Worm (Caenorhabditis elegans) whole organism, L4 larva: ENCODE data around the gene acs-1.

Source experiments
- F26F4.8 ChIP-seq: fragments of 200-800 bp; sonication (Bioruptor generic); conservative IDR thresholded peaks from 2 replicates; pipeline ENCODE4 v1.3.6; 2022; ENCODE audit warnings: missing genetic modification characterization, missing compliant biosample characterization
- Y48G9A.11 ChIP-seq: fragments of 200-800 bp; sonication (Bioruptor generic); IDR thresholded peaks from 2 replicates; pipeline ENCODE4 v1.3.6; 2022; ENCODE audit warnings: missing genetic modification reagents, missing genetic modification characterization, missing compliant biosample characterization
- ZK546.5 ChIP-seq, 2 experiments: sonication (generic microtip); optimal IDR thresholded peaks; 2 replicates each; lab custom pipeline; 2017; ENCODE audit warnings: missing biosample characterization in 2 of 2, missing genetic modification characterization in 2 of 2
- aly-2 ChIP-seq: sonication (generic microtip); optimal IDR thresholded peaks from 2 replicates; lab custom pipeline; 2018; ENCODE audit warnings: missing biosample characterization, missing genetic modification characterization
- ctbp-1 ChIP-seq: fragments of 200-800 bp; sonication (Bioruptor generic); IDR thresholded peaks from 2 replicates; pipeline ENCODE4 v1.3.6; 2022; ENCODE audit warnings: missing genetic modification reagents, missing genetic modification characterization, missing compliant biosample characterization
- dmd-9 ChIP-seq: fragments of 200-800 bp; sonication (Bioruptor generic); IDR thresholded peaks from 2 replicates; pipeline ENCODE4 v1.3.6; 2022; ENCODE audit warnings: missing genetic modification reagents, missing genetic modification characterization, missing compliant biosample characterization
- egl-27 ChIP-seq: sonication (generic microtip); optimal IDR thresholded peaks from 3 replicates; lab custom pipeline; 2017; ENCODE audit warnings: missing biosample characterization, missing genetic modification reagents, missing genetic modification characterization
- fos-1 ChIP-seq: fragments of 150-350 bp; optimal IDR thresholded peaks from 2 replicates; lab custom pipeline; 2014; ENCODE audit warnings: missing biosample characterization, missing genetic modification characterization
- hlh-11 ChIP-seq: fragments of 200-800 bp; sonication (Bioruptor generic); optimal IDR thresholded peaks from 2 replicates; lab custom pipeline; 2018; ENCODE audit warnings: mild to moderate bottlenecking, missing genetic modification characterization, missing compliant biosample characterization
- lin-39 ChIP-seq: fragments of 150-350 bp; optimal IDR thresholded peaks from 2 replicates; lab custom pipeline; 2014; ENCODE audit warnings: missing biosample characterization, missing genetic modification reagents, missing genetic modification characterization
- madf-9 ChIP-seq: fragments of 200-800 bp; sonication (Bioruptor generic); conservative IDR thresholded peaks from 2 replicates; pipeline ENCODE4 v1.3.6; 2022; ENCODE audit warnings: missing genetic modification reagents, missing genetic modification characterization, missing compliant biosample characterization
- nhr-10 ChIP-seq: fragments of 150-350 bp; optimal IDR thresholded peaks from 2 replicates; lab custom pipeline; 2014; ENCODE audit warnings: missing biosample characterization, missing genetic modification characterization
- unc-62 ChIP-seq, 3 experiments: fragments of 150-350 bp in 1 of 3; sonication (generic microtip); optimal IDR thresholded peaks in 2 of 3; peaks in 1 of 3; 1 replicate in 1 of 3; 2 replicates in 2 of 3; lab custom pipeline; 2014 to 2017; ENCODE audit warnings: missing biosample characterization in 3 of 3, missing genetic modification characterization in 3 of 3, missing genetic modification reagents in 3 of 3, missing genotype in 1 of 3
- ztf-11 ChIP-seq: fragments of 150-350 bp; optimal IDR thresholded peaks from 2 replicates; lab custom pipeline; 2014; ENCODE audit warnings: missing biosample characterization, missing genetic modification characterization

ce11 chrV:6515344-6515743 is 9.4 kb upstream of the acs-1 start:
- TF ChIP-seq unc-62 (GFP tag; optimal IDR thresholded peaks at IDR 0.05 in 1 of 2; lab: Kevin White, UChicago): no peak
- TF ChIP-seq unc-62 (tag; optimal IDR thresholded peaks at IDR 0.05; lab: Kevin White, UChicago): no peak
- TF ChIP-seq ZK546.5 (tag; optimal IDR thresholded peaks at IDR 0.05; lab: Kevin White, UChicago): no peak
- TF ChIP-seq Y48G9A.11 (GFP tag; lab: Robert Waterston, UW): no peak
- TF ChIP-seq aly-2 (tag; lab: Kevin White, UChicago): no peak
- no peak for TF ChIP-seq F26F4.8
- no peak for TF ChIP-seq nhr-10 (tag; lab: Kevin White, UChicago)
- 0 out of 2 replicates have a peak, but pooled peaks have one; percentile 2 for TF ChIP-seq madf-9
- no peak for TF ChIP-seq dmd-9 (GFP tag; lab: Robert Waterston, UW)
- no peak for TF ChIP-seq ztf-11 (tag; lab: Kevin White, UChicago)
- no peak for TF ChIP-seq egl-27
- TF ChIP-seq lin-39 (tag; lab: Kevin White, UChicago): no peak
- no peak for TF ChIP-seq hlh-11 (tag; lab: Kevin White, UChicago)
- no peak for TF ChIP-seq fos-1 (tag; lab: Kevin White, UChicago)
- no peak for TF ChIP-seq ctbp-1
